Worm (Caenorhabditis elegans) whole organism, midembryonic: ENCODE results near the gene frpr-18.

Experiments used
- T22C8.4 ChIP-seq: fragments of 200-800 bp; sonication (Bioruptor generic); IDR thresholded peaks from 2 replicates; pipeline ENCODE4 v1.3.6; 2022; ENCODE audit warnings: missing genetic modification characterization, missing compliant biosample characterization
- flt-1 ChIP-seq: fragments of 200-800 bp; sonication (Bioruptor generic); IDR thresholded peaks from 2 replicates; pipeline ENCODE4 v1.3.6; 2022; ENCODE audit warnings: missing genetic modification characterization, missing compliant biosample characterization
- klf-2 ChIP-seq: fragments of 200-800 bp; sonication (Bioruptor generic); conservative IDR thresholded peaks from 2 replicates; pipeline ENCODE4 v1.3.6; 2022; ENCODE audit warnings: missing genetic modification reagents, missing genetic modification characterization, missing compliant biosample characterization
- tab-1 ChIP-seq: fragments of 200-800 bp; sonication (Bioruptor generic); IDR thresholded peaks from 2 replicates; pipeline ENCODE4 v1.3.6; 2022; ENCODE audit warnings: missing genetic modification characterization, missing compliant biosample characterization

DNA sequence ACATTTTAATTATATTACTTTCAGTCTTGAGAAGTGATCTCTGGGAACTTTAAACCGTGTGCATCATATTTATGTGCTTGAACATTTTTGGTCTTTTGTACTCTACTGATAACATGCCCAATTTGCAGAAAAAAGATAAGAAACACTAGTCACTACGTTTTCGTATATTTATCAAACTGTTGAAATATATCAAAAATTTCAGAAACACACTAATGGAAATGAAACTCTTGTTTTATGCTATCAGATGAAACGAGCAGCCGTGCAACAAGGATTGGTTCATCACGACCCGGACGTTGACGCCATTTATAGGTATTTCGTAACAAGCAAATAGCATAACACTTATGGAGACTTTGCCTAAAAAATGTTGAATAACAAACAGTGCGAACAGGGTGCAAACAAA is 46.7 kb upstream of the frpr-18 start:
- no peak for TF ChIP-seq tab-1 (GFP tag; lab: Robert Waterston, UW)
- TF ChIP-seq klf-2 (GFP tag; lab: Robert Waterston, UW): no peak
- TF ChIP-seq flt-1 (GFP tag; lab: Robert Waterston, UW): no peak
- TF ChIP-seq T22C8.4 (GFP tag; lab: Robert Waterston, UW): no peak
